Worm (Caenorhabditis elegans): ENCODE results near the gene lron-1.

Gene lron-1

ce11 chrX:14559519-14560296, 12.8 kb upstream of the lron-1 start:
- TF ChIP-seq egl-5 (tag; optimal IDR thresholded peaks at IDR 0.05) (no peak), nhr-28 (tag; optimal IDR thresholded peaks at IDR 0.05) (no peak), pha-4 (tag; optimal IDR thresholded peaks at IDR 0.05) (peak; percentile 84), lin-39 (tag; optimal IDR thresholded peaks at IDR 0.05) (peak; percentile 27)

ce11 chrX:14560297-14560680, 12.2 kb upstream of the lron-1 start:
- TF ChIP-seq hmg-11 (tag; optimal IDR thresholded peaks at IDR 0.05) = peak; percentile 35
- TF ChIP-seq aly-2 (tag; optimal IDR thresholded peaks at IDR 0.05) = no peak
- peak; percentile 10 for TF ChIP-seq lsy-12 (tag; optimal IDR thresholded peaks at IDR 0.05)
- no peak for TF ChIP-seq nhr-28 (tag; optimal IDR thresholded peaks at IDR 0.05)
- peak; percentile 92 for TF ChIP-seq lin-39 (tag; optimal IDR thresholded peaks at IDR 0.05)
- peak; percentile 51 for TF ChIP-seq lin-15B (tag; optimal IDR thresholded peaks at IDR 0.05)
- peak; percentile 84 for TF ChIP-seq tbx-2 (tag; optimal IDR thresholded peaks at IDR 0.05)
- no peak for TF ChIP-seq daf-12 (tag; optimal IDR thresholded peaks at IDR 0.05)
- peak; percentile 82 for TF ChIP-seq ceh-28 (tag; optimal IDR thresholded peaks at IDR 0.05)
- TF ChIP-seq nfya-1 (tag; optimal IDR thresholded peaks at IDR 0.05; ENCODE audit: insufficient read depth) = peak; percentile 84
- peak; percentile 87 for TF ChIP-seq nhr-77 (tag; optimal IDR thresholded peaks at IDR 0.05)
- no peak for TF ChIP-seq nhr-67 (tag; optimal IDR thresholded peaks at IDR 0.05)
- TF ChIP-seq elt-1 (tag; optimal IDR thresholded peaks at IDR 0.05) = peak; percentile 54
- no peak for TF ChIP-seq ZK546.5 (tag; optimal IDR thresholded peaks at IDR 0.05)
- peak; percentile 12 for TF ChIP-seq sea-2 (GFP tag; optimal IDR thresholded peaks at IDR 0.05)
- TF ChIP-seq pha-4 (tag; optimal IDR thresholded peaks at IDR 0.05) = peak; percentile 99
- no peak for TF ChIP-seq nhr-237 (tag; optimal IDR thresholded peaks at IDR 0.05)
- peak; percentile 94 for TF ChIP-seq nhr-23 (tag; optimal IDR thresholded peaks at IDR 0.05)
- TF ChIP-seq fos-1 (tag; optimal IDR thresholded peaks at IDR 0.05) = peak; percentile 87
- TF ChIP-seq ceh-16 (tag; optimal IDR thresholded peaks at IDR 0.05) = no peak
- peak; percentile 97 for TF ChIP-seq unc-62 (GFP tag; optimal IDR thresholded peaks at IDR 0.05)
- no peak for TF ChIP-seq nhr-11 (tag; optimal IDR thresholded peaks at IDR 0.05)
- TF ChIP-seq nhr-76 (tag; optimal IDR thresholded peaks at IDR 0.05) = peak; percentile 66
- TF ChIP-seq snpc-4 (tag; optimal IDR thresholded peaks at IDR 0.05) = peak; percentile 63
- peak; percentile 43 for TF ChIP-seq R02D3.7 (tag; optimal IDR thresholded peaks at IDR 0.05)
- TF ChIP-seq jun-1 (tag; optimal IDR thresholded peaks at IDR 0.05) = peak; percentile 97
- TF ChIP-seq mml-1 (tag; optimal IDR thresholded peaks at IDR 0.05) = no peak
- peak; percentile 85 for TF ChIP-seq pqm-1 (tag; optimal IDR thresholded peaks at IDR 0.05)
- peak; percentile 70 for TF ChIP-seq egl-5 (tag; optimal IDR thresholded peaks at IDR 0.05)
- no peak for TF ChIP-seq ama-1 (optimal IDR thresholded peaks at IDR 0.05)
- TF ChIP-seq nhr-25 (tag; optimal IDR thresholded peaks at IDR 0.05) = peak; percentile 89
- peak; percentile 74 for TF ChIP-seq skn-1 (tag; optimal IDR thresholded peaks at IDR 0.05)
- no peak for TF ChIP-seq eor-1 (tag; optimal IDR thresholded peaks at IDR 0.05)
- TF ChIP-seq zag-1 (tag; optimal IDR thresholded peaks at IDR 0.05) = peak; percentile 59
- peak in 2 of 3 experiments; percentile 6 to 53 for TF ChIP-seq elt-3 (tag; optimal IDR thresholded peaks at IDR 0.05)
- peak; percentile 59 for TF ChIP-seq egl-27 (tag; optimal IDR thresholded peaks at IDR 0.05)
- no peak for TF ChIP-seq fkh-2 (tag; optimal IDR thresholded peaks at IDR 0.05)
- TF ChIP-seq ceh-82 (tag; optimal IDR thresholded peaks at IDR 0.05) = peak; percentile 36
- TF ChIP-seq fkh-10 (GFP tag; optimal IDR thresholded peaks at IDR 0.05) = peak; percentile 46
- TF ChIP-seq mdl-1 (tag; optimal IDR thresholded peaks at IDR 0.05) = peak; percentile 89
- peak; percentile 94 for TF ChIP-seq elt-2 (tag; optimal IDR thresholded peaks at IDR 0.05)
- TF ChIP-seq unc-39 (tag; optimal IDR thresholded peaks at IDR 0.05) = no peak
- no peak for TF ChIP-seq ceh-9 (tag; optimal IDR thresholded peaks at IDR 0.05)
- TF ChIP-seq nhr-43 (tag; optimal IDR thresholded peaks at IDR 0.05; ENCODE audit: poor library complexity, severe bottlenecking) = peak; percentile 95

Measured in whole organism, L3 larva.